Worm (Caenorhabditis elegans): Measurements from ENCODE around the gene frpr-1.

ce11 chrX:8083919-8084318 lies 45.5 kb downstream of the frpr-1 start, which contains the start of gene K07E3.4:
- peak; percentile 38 for TF ChIP-seq aha-1 (tag)
- no peak for TF ChIP-seq nhr-111 (GFP tag; optimal IDR thresholded peaks at IDR 0.05)
- TF ChIP-seq pha-4 (GFP tag; IDR thresholded peaks at IDR 0.05), result no peak
- TF ChIP-seq pha-4 (tag; optimal IDR thresholded peaks at IDR 0.05), result no peak
- peak; percentile 5 for TF ChIP-seq ama-1 (optimal IDR thresholded peaks at IDR 0.05)
- TF ChIP-seq F44E2.7 (GFP tag; IDR thresholded peaks at IDR 0.05), result no peak
- no peak for TF ChIP-seq zag-1 (tag; optimal IDR thresholded peaks at IDR 0.05)
- no peak for TF ChIP-seq nhr-237 (tag; optimal IDR thresholded peaks at IDR 0.05)
- TF ChIP-seq nhr-11 (tag; optimal IDR thresholded peaks at IDR 0.05), result peak; percentile 6
- peak; percentile 85 for TF ChIP-seq nhr-28 (tag; optimal IDR thresholded peaks at IDR 0.05)
- no peak for TF ChIP-seq aly-2 (tag; optimal IDR thresholded peaks at IDR 0.05)
- no peak for TF ChIP-seq F10B5.3 (tag; optimal IDR thresholded peaks at IDR 0.05)
